Fruit fly (Drosophila melanogaster) whole organism: ENCODE results near the gene mib1.

ENCODE experiments used
- Dll ChIP-seq: fragments of >200 bp; optimal IDR thresholded peaks from 2 replicates; lab custom pipeline; 2017
- EcR ChIP-seq, 2 experiments: fragments of >200 bp; optimal IDR thresholded peaks; 2 replicates each; lab custom pipeline; 2017; ENCODE audit warnings: missing biosample characterization in 2 of 2, missing genetic modification characterization in 2 of 2, missing genetic modification reagents in 2 of 2
- pan ChIP-seq: fragments of >200 bp; optimal IDR thresholded peaks from 2 replicates; lab custom pipeline; 2017
- psq ChIP-seq: fragments of >200 bp; optimal IDR thresholded peaks from 2 replicates; lab custom pipeline; 2017
- usp ChIP-seq: fragments of >200 bp; optimal IDR thresholded peaks from 2 replicates; lab custom pipeline; 2017; ENCODE audit warnings: missing biosample characterization, missing genetic modification characterization, mixed read lengths

DNA sequence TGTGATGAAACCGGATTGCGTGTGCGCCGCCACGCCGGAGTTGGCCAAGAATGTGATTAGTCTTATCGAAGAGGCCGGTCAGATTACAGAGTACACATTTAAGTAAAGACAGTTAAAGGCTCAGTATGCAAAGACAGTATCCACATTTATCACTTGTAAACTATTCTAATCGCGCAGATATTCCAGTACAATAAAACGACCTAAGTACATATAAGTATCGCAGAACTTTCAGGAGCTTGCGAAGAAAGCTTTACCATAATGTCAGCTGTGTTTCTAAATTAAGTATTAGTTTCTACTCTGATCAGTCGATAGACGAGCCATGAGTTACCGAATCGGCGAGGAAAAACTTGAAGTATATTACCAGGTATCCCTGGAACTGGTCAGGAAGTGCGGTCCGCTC is 33.4 kb downstream of the mib1 start, which contains the start of gene CG17028:
- TF ChIP-seq EcR (GFP tag; optimal IDR thresholded peaks at IDR 0.05; lab: Kevin White, UChicago) (no peak), usp (GFP tag; lab: Kevin White, UChicago) (no peak), pan (no peak), Dll (lab: Kevin White, UChicago) (no peak), psq (lab: Kevin White, UChicago) (no peak)
